Fruit fly (Drosophila melanogaster) whole organism: ENCODE data around the gene GstZ1.

ENCODE experiments used
- CG8478 ChIP-seq: fragments of >200 bp; optimal IDR thresholded peaks from 2 replicates; lab custom pipeline; 2018; ENCODE audit warnings: inconsistent platforms
- Dll ChIP-seq: fragments of >200 bp; optimal IDR thresholded peaks from 2 replicates; lab custom pipeline; 2017
- pan ChIP-seq: fragments of >200 bp; optimal IDR thresholded peaks from 2 replicates; lab custom pipeline; 2017
- psq ChIP-seq: fragments of >200 bp; optimal IDR thresholded peaks from 2 replicates; lab custom pipeline; 2017
- usp ChIP-seq: fragments of >200 bp; optimal IDR thresholded peaks from 2 replicates; lab custom pipeline; 2017; ENCODE audit warnings: missing biosample characterization, missing genetic modification characterization, mixed read lengths

- peak; percentile 95 for TF ChIP-seq Dll
- TF ChIP-seq CG8478 (lab: Kevin White, UChicago), result no peak
- no peak for TF ChIP-seq psq
- no peak for TF ChIP-seq pan (lab: Kevin White, UChicago)
- no peak for TF ChIP-seq usp (GFP tag; lab: Kevin White, UChicago)
These were observed 37.1 kb downstream of the GstZ1 start for dm6 chr3R:9419300-9419652.
